Worm (Caenorhabditis elegans) whole organism, late embryonic: Measurements from ENCODE around the gene C50F4.10.

ENCODE experiments used
- T23F11.4 ChIP-seq: fragments of 200-800 bp; sonication (Bioruptor generic); optimal IDR thresholded peaks from 2 replicates; lab custom pipeline; 2018; ENCODE audit warnings: mild to moderate bottlenecking, missing genetic modification characterization, missing compliant biosample characterization
- ceh-19 ChIP-seq: fragments of 200-800 bp; sonication (Bioruptor generic); optimal IDR thresholded peaks from 2 replicates; lab custom pipeline; 2018; ENCODE audit warnings: mild to moderate bottlenecking, missing genetic modification characterization, missing compliant biosample characterization
- ceh-2 ChIP-seq: sonication (generic microtip); optimal IDR thresholded peaks from 2 replicates; lab custom pipeline; 2016; ENCODE audit warnings: missing genotype, missing genetic modification characterization, missing compliant biosample characterization
- ceh-30 ChIP-seq: fragments of 150-350 bp; optimal IDR thresholded peaks from 2 replicates; lab custom pipeline; 2014; ENCODE audit warnings: missing biosample characterization, missing genetic modification characterization
- fax-1 ChIP-seq: sonication (generic microtip); optimal IDR thresholded peaks from 2 replicates; lab custom pipeline; 2016; ENCODE audit warnings: missing genotype, missing genetic modification characterization, missing compliant biosample characterization
- fkh-10 ChIP-seq: fragments of 150-350 bp; optimal IDR thresholded peaks from 2 replicates; lab custom pipeline; 2014; ENCODE audit warnings: missing biosample characterization, missing genetic modification reagents, missing genetic modification characterization
- hlh-15 ChIP-seq: sonication (generic microtip); optimal IDR thresholded peaks from 2 replicates; lab custom pipeline; 2016; ENCODE audit warnings: missing genetic modification characterization, missing compliant biosample characterization
- lin-11 ChIP-seq: fragments of 200-800 bp; sonication (Bioruptor generic); optimal IDR thresholded peaks from 2 replicates; lab custom pipeline; 2018; ENCODE audit warnings: mild to moderate bottlenecking, missing genetic modification characterization, missing compliant biosample characterization
- nfya-1 ChIP-seq: sonication (generic microtip); optimal IDR thresholded peaks from 2 replicates; lab custom pipeline; 2017; ENCODE audit warnings: missing genetic modification characterization, mild to moderate bottlenecking, missing compliant biosample characterization, antibody characterized with exemption, moderate library complexity
- pha-4 ChIP-seq: fragments of 150-350 bp; optimal IDR thresholded peaks from 2 replicates; lab custom pipeline; 2018; ENCODE audit warnings: missing biosample characterization, missing genetic modification reagents, missing genetic modification characterization
- sox-4 ChIP-seq: sonication (generic microtip); optimal IDR thresholded peaks from 2 replicates; lab custom pipeline; 2017; ENCODE audit warnings: mild to moderate bottlenecking, missing genetic modification characterization, inconsistent platforms, missing compliant biosample characterization
- unc-86 ChIP-seq: sonication (generic microtip); optimal IDR thresholded peaks from 2 replicates; lab custom pipeline; 2016; ENCODE audit warnings: missing genetic modification characterization, missing compliant biosample characterization
- zip-5 ChIP-seq: sonication (generic microtip); optimal IDR thresholded peaks from 2 replicates; lab custom pipeline; 2016; ENCODE audit warnings: missing genetic modification characterization, missing compliant biosample characterization

ce11 chrV:9521697-9522096 is 9.7 kb downstream of the C50F4.10 start:
- TF ChIP-seq zip-5 (tag; lab: Kevin White, UChicago) (no peak), sox-4 (tag; lab: Kevin White, UChicago) (no peak), lin-11 (no peak), ceh-2 (tag; lab: Kevin White, UChicago) (no peak), fkh-10 (GFP tag; lab: Kevin White, UChicago) (no peak), fax-1 (tag; lab: Kevin White, UChicago) (no peak), unc-86 (no peak), nfya-1 (tag; lab: Kevin White, UChicago) (no peak), hlh-15 (tag; lab: Kevin White, UChicago) (no peak), pha-4 (tag; lab: Kevin White, UChicago) (no peak), ceh-19 (GFP tag; lab: Kevin White, UChicago) (no peak), T23F11.4 (GFP tag; lab: Kevin White, UChicago) (no peak), ceh-30 (tag; lab: Kevin White, UChicago) (no peak)
